Worm (Caenorhabditis elegans) whole organism, mixed stage, embryonic: Measurements from ENCODE around the gene C13C4.7.

ENCODE experiments used
- ces-1 ChIP-seq: fragments of 150-350 bp; optimal IDR thresholded peaks from 2 replicates; lab custom pipeline; 2014; ENCODE audit warnings: missing biosample characterization, missing genetic modification reagents, missing genetic modification characterization
- lin-13 ChIP-seq: fragments of 150-350 bp; optimal IDR thresholded peaks from 2 replicates; lab custom pipeline; 2014; ENCODE audit warnings: missing biosample characterization, missing genetic modification characterization
- lin-32 ChIP-seq: fragments of 200-800 bp; sonication (Bioruptor generic); optimal IDR thresholded peaks from 2 replicates; lab custom pipeline; 2018; ENCODE audit warnings: mild to moderate bottlenecking, missing genetic modification characterization, missing compliant biosample characterization
- lsy-2 ChIP-seq: fragments of 150-350 bp; optimal IDR thresholded peaks from 2 replicates; lab custom pipeline; 2014; ENCODE audit warnings: missing biosample characterization, missing genetic modification characterization
- nhr-12 ChIP-seq: fragments of 150-350 bp; optimal IDR thresholded peaks from 2 replicates; lab custom pipeline; 2014; ENCODE audit warnings: missing biosample characterization, missing genetic modification characterization
- nhr-237 ChIP-seq: fragments of 150-350 bp; optimal IDR thresholded peaks from 2 replicates; lab custom pipeline; 2014; ENCODE audit warnings: missing biosample characterization, missing genetic modification characterization
- nhr-28 ChIP-seq: fragments of 150-350 bp; optimal IDR thresholded peaks from 2 replicates; lab custom pipeline; 2014; ENCODE audit warnings: missing biosample characterization, missing genetic modification characterization
- pha-4 ChIP-seq: fragments of 150-350 bp; optimal IDR thresholded peaks from 2 replicates; lab custom pipeline; 2018; ENCODE audit warnings: missing biosample characterization, missing genetic modification reagents, missing genetic modification characterization
- snpc-4 ChIP-seq: fragments of 150-350 bp; optimal IDR thresholded peaks from 2 replicates; lab custom pipeline; 2014; ENCODE audit warnings: missing biosample characterization, missing genetic modification characterization
- unc-120 ChIP-seq: sonication (generic microtip); optimal IDR thresholded peaks from 2 replicates; lab custom pipeline; 2017; ENCODE audit warnings: missing genetic modification characterization, missing compliant biosample characterization; ENCODE audit not compliant: poor library complexity, severe bottlenecking
- unc-39 ChIP-seq: fragments of 150-350 bp; optimal IDR thresholded peaks from 2 replicates; lab custom pipeline; 2014; ENCODE audit warnings: missing biosample characterization, missing genetic modification characterization
- unc-62 ChIP-seq: fragments of 150-350 bp; optimal IDR thresholded peaks from 2 replicates; lab custom pipeline; 2014; ENCODE audit warnings: missing biosample characterization, missing genetic modification reagents, missing genetic modification characterization

- TF ChIP-seq unc-62 = no peak
- no peak for TF ChIP-seq snpc-4 (tag; lab: Kevin White, UChicago)
- no peak for TF ChIP-seq ces-1 (GFP tag; lab: Kevin White, UChicago)
- TF ChIP-seq lsy-2 (tag; lab: Kevin White, UChicago) = no peak
- no peak for TF ChIP-seq nhr-237 (tag; lab: Kevin White, UChicago)
- TF ChIP-seq nhr-12 = no peak
- TF ChIP-seq nhr-28 (tag; lab: Kevin White, UChicago) = no peak
- no peak for TF ChIP-seq lin-32
- no peak for TF ChIP-seq pha-4
- TF ChIP-seq unc-120 = no peak
- TF ChIP-seq unc-39 (tag; lab: Kevin White, UChicago) = no peak
- TF ChIP-seq lin-13 (tag; lab: Kevin White, UChicago) = no peak
Observed at ce11 chrV:12114693-12115092, 5.6 kb downstream of the C13C4.7 start, which contains the start of gene spin-1.
